Fruit fly (Drosophila melanogaster) whole organism: ENCODE data around the gene Ugt36F1.

Source experiments
- CG8478 ChIP-seq: fragments of >200 bp; optimal IDR thresholded peaks from 2 replicates; lab custom pipeline; 2018; ENCODE audit warnings: inconsistent platforms
- Dll ChIP-seq: fragments of >200 bp; optimal IDR thresholded peaks from 2 replicates; lab custom pipeline; 2017
- EcR ChIP-seq, 2 experiments: fragments of >200 bp; optimal IDR thresholded peaks; 2 replicates each; lab custom pipeline; 2017; ENCODE audit warnings: missing biosample characterization in 2 of 2, missing genetic modification characterization in 2 of 2, missing genetic modification reagents in 2 of 2
- pan ChIP-seq: fragments of >200 bp; optimal IDR thresholded peaks from 2 replicates; lab custom pipeline; 2017
- psq ChIP-seq: fragments of >200 bp; optimal IDR thresholded peaks from 2 replicates; lab custom pipeline; 2017
- usp ChIP-seq: fragments of >200 bp; optimal IDR thresholded peaks from 2 replicates; lab custom pipeline; 2017; ENCODE audit warnings: missing biosample characterization, missing genetic modification characterization, mixed read lengths

The Ugt36F1 gene

DNA sequence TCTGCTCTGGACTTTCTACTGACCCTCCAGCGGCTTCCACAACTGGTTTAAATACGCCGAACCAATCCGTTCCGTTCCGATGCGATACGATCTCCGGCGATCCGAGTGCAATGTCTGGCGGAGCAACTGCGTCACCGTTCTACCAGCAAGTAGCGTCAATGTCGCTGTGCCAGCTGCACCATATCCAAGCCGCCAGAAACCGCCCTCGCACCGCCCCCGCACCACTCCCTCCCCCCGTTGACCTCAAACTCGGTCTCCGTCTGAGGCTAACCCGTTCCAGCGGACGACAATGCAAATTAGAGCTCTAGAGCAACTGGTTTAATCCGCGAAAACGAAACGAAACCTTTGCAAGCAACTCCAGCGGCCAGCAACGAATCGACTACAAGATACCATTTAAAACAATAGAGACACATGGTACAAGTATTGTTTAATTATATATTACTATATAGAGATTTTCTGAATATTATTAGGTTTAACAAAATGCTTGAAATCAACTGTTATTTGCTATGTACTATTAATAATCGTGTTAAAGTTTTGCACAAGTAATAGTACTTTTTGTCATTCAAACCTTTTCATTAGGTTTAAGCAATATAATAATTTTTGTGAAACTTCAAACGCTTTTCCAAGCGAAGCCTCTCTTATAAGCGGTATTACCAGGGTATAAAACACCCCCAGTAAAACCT lies 8.0 kb upstream of the Ugt36F1 start, which contains the start of the genes CG10570 and CG42502:
TSS of gene CG10570 (minus strand) at position 293 of the 683 bp plus-strand sequence.
TSS of gene CG42502 (minus strand) at position 293 of the 683 bp plus-strand sequence.
- TF ChIP-seq pan (peak; percentile 73), EcR (GFP tag; optimal IDR thresholded peaks at IDR 0.05; lab: Kevin White, UChicago) (no peak)

DNA sequence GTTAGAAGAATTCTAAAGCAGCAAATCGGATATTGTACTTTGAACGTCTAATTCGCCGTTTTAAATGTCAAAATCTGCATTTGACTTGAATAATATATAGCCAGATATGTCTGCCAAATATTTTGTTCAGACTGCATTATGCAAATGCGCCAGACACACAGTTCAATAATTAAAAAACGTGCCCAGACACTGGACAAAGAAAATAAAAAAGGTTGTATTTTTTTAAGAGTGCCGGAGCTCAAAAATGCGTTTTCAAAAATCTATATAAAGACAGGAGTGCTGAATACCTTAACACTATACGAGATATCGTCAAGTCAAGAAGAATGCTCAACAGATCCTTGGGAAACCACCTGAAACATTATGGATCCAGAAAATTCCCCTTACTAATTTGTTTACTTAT lies 6.8 kb upstream of the Ugt36F1 start, which contains the start of the genes CG17325 and CG42305:
TSS of gene CG17325 (plus strand) at position 301 of the 400 bp plus-strand sequence.
TSS of gene CG42305 (plus strand) at position 301 of the 400 bp plus-strand sequence.
- TF ChIP-seq pan (no peak), EcR (GFP tag; optimal IDR thresholded peaks at IDR 0.05; lab: Kevin White, UChicago) (no peak)

DNA sequence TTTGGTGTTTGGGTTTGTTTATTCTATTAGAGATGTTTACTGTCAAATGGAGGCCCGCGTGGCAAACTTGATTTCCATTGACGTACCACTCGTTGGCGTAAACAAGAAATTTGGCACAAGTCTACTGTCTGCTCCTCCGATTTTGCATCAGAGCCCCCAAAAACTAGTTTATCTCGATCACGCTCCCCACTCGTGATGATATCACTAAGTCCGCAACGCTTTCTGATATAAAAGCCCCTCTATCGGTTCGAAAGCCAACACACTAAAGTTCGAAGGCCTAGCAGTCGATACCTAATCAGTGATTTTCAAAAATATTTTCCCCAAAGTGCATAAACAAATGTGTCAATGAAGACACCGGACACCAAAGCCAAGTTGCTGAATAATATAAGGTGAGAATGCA lies 6.4 kb upstream of the Ugt36F1 start:
- no peak for TF ChIP-seq EcR (GFP tag; optimal IDR thresholded peaks at IDR 0.05; lab: Kevin White, UChicago)
- TF ChIP-seq Dll (lab: Kevin White, UChicago): no peak
- TF ChIP-seq psq (lab: Kevin White, UChicago): no peak
- no peak for TF ChIP-seq CG8478
- no peak for TF ChIP-seq usp (GFP tag; lab: Kevin White, UChicago)
- no peak for TF ChIP-seq pan

DNA sequence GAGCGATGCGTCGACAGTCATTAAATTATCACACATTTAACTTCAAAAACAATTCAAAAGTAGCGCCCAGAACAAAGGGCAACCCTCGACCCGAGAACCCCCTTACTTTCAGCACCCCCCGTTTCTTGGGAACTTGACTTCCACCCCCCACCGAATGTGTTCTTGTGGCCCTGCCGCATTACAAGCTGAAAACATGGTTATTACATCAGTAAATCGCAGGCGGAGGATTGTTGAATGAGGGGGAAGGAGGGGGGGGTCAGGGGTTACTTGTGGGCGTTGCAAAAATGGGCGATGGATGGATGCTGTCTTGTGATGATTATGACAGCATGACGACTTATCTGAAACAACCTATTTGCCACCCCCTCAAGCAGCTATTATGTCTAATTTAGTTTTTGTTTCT lies 4.0 kb upstream of the Ugt36F1 start:
- TF ChIP-seq Dll (lab: Kevin White, UChicago) (no peak), EcR (GFP tag; optimal IDR thresholded peaks at IDR 0.05; lab: Kevin White, UChicago) (no peak), psq (lab: Kevin White, UChicago) (no peak), CG8478 (no peak), pan (no peak)

DNA sequence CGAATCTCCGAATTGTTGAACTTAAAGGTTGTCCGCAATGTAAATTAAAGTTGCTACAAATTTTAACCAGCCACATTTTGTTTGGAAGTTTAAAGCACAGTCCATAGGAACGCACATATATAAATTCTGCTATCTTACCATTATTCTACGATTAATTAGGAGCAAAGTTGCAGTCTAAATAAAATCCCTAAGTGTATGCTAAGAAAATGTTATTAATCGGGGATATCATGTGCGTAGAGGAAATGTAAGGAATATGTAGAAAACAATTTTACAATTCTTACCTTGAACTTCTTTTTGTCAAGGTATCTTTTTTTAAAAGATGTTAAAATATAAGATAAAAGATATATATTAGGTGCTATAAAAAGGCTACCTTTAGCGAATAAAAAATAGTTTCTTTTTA lies 747 bp upstream of the Ugt36F1 start:
- TF ChIP-seq usp (GFP tag; lab: Kevin White, UChicago) (no peak), pan (no peak)

DNA sequence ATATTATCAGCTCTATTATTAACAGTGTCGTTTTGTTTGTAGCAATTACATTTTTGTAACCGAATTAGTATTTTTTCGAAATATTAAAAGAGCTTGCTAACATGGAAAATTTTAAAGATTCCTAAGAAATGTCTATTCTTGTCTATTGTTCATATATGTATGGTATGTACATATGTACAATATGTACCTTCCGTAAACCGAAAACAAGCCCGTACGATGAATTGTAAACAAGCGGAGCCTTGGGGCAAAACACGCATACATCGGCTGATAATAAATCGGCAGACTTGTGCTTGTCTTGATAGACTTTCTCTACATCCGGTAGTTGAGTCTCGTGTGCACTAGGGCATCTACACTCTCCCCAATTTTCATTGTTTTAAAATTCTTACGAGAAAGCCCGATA lies 3.7 kb downstream of the Ugt36F1 start:
- TF ChIP-seq pan: no peak
- no peak for TF ChIP-seq psq (lab: Kevin White, UChicago)
- TF ChIP-seq Dll (lab: Kevin White, UChicago): no peak
- no peak for TF ChIP-seq EcR (GFP tag; optimal IDR thresholded peaks at IDR 0.05; lab: Kevin White, UChicago)
- TF ChIP-seq usp (GFP tag; lab: Kevin White, UChicago): no peak
- no peak for TF ChIP-seq CG8478

DNA sequence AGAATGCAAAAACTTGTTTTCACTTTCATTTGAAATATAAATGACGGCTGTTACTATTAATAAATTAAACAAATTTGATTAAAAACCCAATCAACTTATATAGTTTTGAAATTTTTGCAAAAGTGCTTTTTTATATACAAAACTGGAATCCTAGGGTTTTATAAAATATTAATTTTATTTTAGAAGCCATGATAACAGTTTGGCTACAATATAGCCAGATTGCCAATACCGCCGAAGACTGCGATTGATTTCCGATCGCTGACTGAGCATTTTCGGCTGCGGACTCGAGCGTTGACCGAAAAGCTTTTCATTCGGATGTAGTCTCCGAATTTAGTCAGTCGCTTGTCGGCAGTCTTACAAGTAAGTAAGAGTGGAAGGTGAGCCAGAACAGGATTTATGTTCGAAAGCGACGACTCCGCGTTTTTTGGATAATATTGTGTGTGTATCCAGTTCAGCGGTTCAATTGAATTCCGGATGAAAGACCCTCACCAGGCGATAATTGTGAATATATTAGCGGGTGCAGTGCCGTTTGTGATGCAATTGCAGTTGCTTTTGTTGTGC lies 4.2 kb downstream of the Ugt36F1 start, which contains the start of gene Ugt36D1:
TSS of gene Ugt36D1 (plus strand) at position 306 of the 561 bp plus-strand sequence.
- no peak for TF ChIP-seq pan
- peak in 1 of 2 experiments; percentile 21 for TF ChIP-seq EcR (GFP tag; optimal IDR thresholded peaks at IDR 0.05; lab: Kevin White, UChicago)
- TF ChIP-seq psq (lab: Kevin White, UChicago): no peak
- no peak for TF ChIP-seq usp (GFP tag; lab: Kevin White, UChicago)
- no peak for TF ChIP-seq Dll (lab: Kevin White, UChicago)
- no peak for TF ChIP-seq CG8478

DNA sequence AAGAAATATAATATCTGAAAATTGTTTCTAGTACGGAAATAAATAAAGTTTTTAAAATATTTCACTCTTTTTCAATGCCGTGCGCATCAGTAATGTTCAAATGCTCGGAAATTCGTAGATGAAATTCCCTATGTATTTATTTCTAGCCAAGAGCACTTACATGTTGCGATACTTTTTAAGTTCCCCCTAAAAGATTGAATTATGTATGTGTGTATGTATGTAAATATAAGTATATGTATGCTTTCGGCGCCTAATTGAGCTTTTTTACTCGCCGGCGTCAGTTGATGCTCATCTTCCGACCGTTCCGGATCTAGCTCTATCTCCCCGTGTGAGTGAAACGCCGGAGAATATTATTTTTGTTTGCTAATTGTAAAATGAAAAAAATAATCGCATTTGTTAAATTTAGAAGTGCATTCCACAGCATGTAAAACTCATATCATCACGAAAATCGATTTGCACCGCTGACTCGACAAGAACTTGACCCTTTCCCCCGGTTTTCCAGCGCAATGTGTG lies 7.4 kb downstream of the Ugt36F1 start, which contains the start of gene Ugt36E1:
TSS of gene Ugt36E1 (plus strand) at position 275 of the 513 bp plus-strand sequence.
- TF ChIP-seq pan: peak; percentile 30
- no peak for TF ChIP-seq usp (GFP tag; lab: Kevin White, UChicago)
- TF ChIP-seq psq (lab: Kevin White, UChicago): no peak

DNA sequence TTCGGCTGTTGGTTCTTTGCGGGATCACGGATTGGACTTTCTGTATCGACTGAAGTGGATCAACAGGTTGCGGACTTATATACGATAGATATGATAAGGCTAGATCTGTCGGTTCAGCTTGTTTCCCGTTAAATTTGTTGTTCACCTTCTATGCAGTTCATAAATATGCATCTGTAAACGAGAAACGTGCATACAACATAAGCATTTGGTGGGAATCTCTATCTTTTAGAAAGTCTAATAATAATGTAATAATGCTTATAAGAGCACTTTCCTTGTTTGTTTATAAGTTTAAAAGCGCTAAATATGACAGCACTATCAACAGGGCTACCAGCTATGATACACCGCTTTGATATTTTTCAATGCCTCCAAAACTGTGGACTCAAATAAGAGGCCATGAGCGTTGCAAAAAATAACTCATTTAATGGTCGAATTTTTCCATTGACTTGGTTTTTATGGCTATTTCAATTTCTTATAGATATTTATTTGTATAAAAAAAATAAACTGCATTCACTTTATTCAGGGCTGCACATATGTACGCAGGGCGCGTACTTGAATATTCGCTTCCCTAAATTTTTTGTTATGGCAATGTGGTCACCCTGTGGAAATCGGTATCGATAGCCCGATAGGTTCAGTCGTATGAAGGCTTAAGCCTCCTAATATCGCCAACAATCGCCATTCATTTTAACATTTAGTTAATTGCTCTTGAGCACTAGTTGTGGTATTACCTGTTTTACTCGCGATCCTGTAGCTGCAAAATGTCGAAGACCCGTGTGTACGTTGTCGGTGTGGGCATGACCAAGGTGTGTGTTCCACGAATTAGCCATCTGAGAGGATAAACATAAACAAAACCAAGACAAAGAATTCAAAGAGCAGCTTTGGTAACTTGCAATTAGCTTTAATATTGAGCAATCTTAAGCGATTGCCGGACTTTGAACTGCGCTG lies 11.7 kb downstream of the Ugt36F1 start, which contains the start of the genes CG17597 and ScpX:
TSS of gene CG17597 (minus strand) at position 567 of the 942 bp plus-strand sequence.
TSS of gene ScpX (plus strand) at position 643 of the 942 bp plus-strand sequence.
- TF ChIP-seq psq (lab: Kevin White, UChicago) (no peak), Dll (lab: Kevin White, UChicago) (no peak), CG8478 (no peak), EcR (GFP tag; optimal IDR thresholded peaks at IDR 0.05; lab: Kevin White, UChicago) (no peak)

DNA sequence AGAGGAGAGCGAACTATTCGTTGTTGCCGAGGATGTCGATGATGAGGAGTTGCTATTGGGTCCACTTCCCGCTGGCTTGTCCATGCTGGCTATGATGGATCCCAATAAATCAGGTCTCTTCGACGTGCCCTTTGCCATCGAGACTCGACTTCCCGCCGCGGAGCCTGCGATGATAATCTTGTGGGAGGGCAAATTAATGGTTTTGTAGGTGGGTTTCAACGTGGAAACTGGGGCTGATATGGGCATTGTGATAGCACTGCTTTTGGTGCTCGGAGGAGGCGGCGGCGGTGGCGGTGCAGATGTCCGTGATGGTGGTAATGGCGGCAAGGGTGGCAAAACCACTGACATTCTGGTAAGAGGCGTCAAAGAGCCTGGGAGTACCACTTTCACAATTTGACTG lies 15.4 kb downstream of the Ugt36F1 start:
- TF ChIP-seq EcR (GFP tag; optimal IDR thresholded peaks at IDR 0.05; lab: Kevin White, UChicago) (no peak), psq (lab: Kevin White, UChicago) (no peak), pan (no peak), Dll (lab: Kevin White, UChicago) (no peak), CG8478 (no peak), usp (GFP tag; lab: Kevin White, UChicago) (no peak)

DNA sequence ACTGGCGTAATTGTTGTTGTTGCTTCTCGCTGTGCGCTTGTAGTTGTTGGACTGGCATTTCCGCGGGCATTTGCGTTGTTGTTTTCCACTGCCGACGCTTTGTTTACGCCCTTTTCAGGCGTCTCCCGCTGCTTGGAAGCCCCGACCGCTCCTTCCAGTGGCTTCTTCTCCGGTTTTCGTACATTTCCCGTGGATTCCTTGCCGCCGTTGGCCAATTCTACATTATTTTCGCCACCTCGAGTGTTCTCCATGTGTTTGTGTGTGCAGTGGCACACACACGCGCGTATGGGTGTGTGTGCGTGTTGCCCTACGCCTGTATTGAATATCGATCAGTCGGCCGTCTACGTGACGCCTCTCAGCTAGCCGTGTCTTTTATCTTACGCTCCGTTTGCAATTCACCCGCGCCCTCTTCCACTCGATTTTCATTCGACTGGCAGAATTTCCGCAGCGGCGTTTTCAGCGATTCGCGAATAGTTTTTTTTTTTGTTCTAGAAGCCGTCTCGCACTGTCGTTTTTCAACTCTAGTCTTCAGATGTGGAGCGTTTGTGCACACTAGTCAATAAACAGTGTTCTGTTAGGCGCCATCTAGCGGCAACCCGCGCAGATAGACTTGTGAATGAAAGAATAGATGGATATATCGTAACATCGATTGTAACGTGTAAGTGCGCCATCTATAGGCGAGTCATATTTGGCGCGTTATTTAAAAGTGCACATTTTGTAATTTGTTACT lies 20.2 kb downstream of the Ugt36F1 start, which contains the start of gene CG10600:
TSS of gene CG10600 (minus strand) at position 537 of the 730 bp plus-strand sequence.
- TF ChIP-seq CG8478 (no peak), psq (lab: Kevin White, UChicago) (no peak), Dll (lab: Kevin White, UChicago) (no peak), pan (no peak), EcR (GFP tag; optimal IDR thresholded peaks at IDR 0.05; lab: Kevin White, UChicago) (no peak), usp (GFP tag; lab: Kevin White, UChicago) (no peak)
